Worm (Caenorhabditis elegans): ENCODE results near the gene Y54G2A.12.

DNA sequence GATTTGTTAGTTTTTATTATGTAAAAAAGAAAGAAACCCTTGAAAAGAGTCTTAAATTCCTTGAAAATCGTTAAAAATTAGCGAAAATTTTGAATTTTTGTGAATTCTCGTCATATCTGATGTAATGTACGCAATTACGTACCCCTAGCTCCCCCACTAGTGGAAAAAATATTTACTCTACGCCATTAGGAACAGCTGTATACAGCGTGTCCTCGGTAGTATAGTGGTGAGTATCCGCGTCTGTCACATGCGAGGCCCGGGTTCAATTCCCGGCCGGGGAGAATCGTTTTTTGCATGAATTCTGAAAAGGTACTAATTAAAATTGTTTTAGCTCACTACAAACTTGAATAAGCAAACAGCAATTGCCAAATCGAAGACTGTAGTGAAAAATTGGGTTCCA is 17.2 kb upstream of the Y54G2A.12 start:
- TF ChIP-seq zip-2 (tag; optimal IDR thresholded peaks at IDR 0.05) (no peak), T20F7.1 (GFP tag; optimal IDR thresholded peaks at IDR 0.05) (no peak), nhr-41 (GFP tag; IDR thresholded peaks at IDR 0.05) (no peak), lin-39 (tag; optimal IDR thresholded peaks at IDR 0.05) (no peak), nhr-77 (tag; optimal IDR thresholded peaks at IDR 0.05) (no peak), spr-3 (GFP tag; optimal IDR thresholded peaks at IDR 0.05) (no peak), aha-1 (tag) (peak; percentile 49), arid-1 (GFP tag; conservative IDR thresholded peaks at IDR 0.05) (no peak), zfp-3 (GFP tag; conservative IDR thresholded peaks at IDR 0.05) (no peak), lir-3 (tag; optimal IDR thresholded peaks at IDR 0.05) (no peak)
